Worm (Caenorhabditis elegans) whole organism, L2 larva: Measurements from ENCODE around the gene cyp-34A5.

ENCODE experiments used
- R02D3.7 ChIP-seq: fragments of 150-350 bp; optimal IDR thresholded peaks from 2 replicates; lab custom pipeline; 2014; ENCODE audit warnings: missing biosample characterization, missing genetic modification characterization
- aly-2 ChIP-seq: fragments of 150-350 bp; optimal IDR thresholded peaks from 2 replicates; lab custom pipeline; 2014; ENCODE audit warnings: missing biosample characterization, missing genetic modification characterization
- ama-1 ChIP-seq: fragments of 150-350 bp; optimal IDR thresholded peaks from 2 replicates; lab custom pipeline; 2018; ENCODE audit warnings: inconsistent platforms
- elt-3 ChIP-seq: sonication (generic microtip); optimal IDR thresholded peaks from 2 replicates; lab custom pipeline; 2017; ENCODE audit warnings: missing biosample characterization, missing genetic modification characterization
- fos-1 ChIP-seq: fragments of 150-350 bp; optimal IDR thresholded peaks from 2 replicates; lab custom pipeline; 2014; ENCODE audit warnings: missing biosample characterization, missing genetic modification characterization
- lin-39 ChIP-seq: fragments of 150-350 bp; optimal IDR thresholded peaks from 2 replicates; lab custom pipeline; 2014; ENCODE audit warnings: missing biosample characterization, missing genetic modification reagents, missing genetic modification characterization
- mbf-1 ChIP-seq: sonication (generic microtip); optimal IDR thresholded peaks from 2 replicates; lab custom pipeline; 2017; ENCODE audit warnings: missing biosample characterization, missing genetic modification characterization
- mdl-1 ChIP-seq, 2 experiments: fragments of 150-350 bp in 1 of 2; sonication (generic microtip) in 1 of 2; optimal IDR thresholded peaks; 2 replicates each; lab custom pipeline; 2017; ENCODE audit warnings: missing biosample characterization in 2 of 2, missing genetic modification characterization in 2 of 2
- nhr-12 ChIP-seq: fragments of 150-350 bp; optimal IDR thresholded peaks from 2 replicates; lab custom pipeline; 2014; ENCODE audit warnings: missing biosample characterization, missing genetic modification characterization
- nhr-237 ChIP-seq: fragments of 150-350 bp; optimal IDR thresholded peaks from 2 replicates; lab custom pipeline; 2014; ENCODE audit warnings: missing biosample characterization, missing genetic modification characterization
- nhr-25 ChIP-seq: fragments of 150-350 bp; sonication (generic microtip); optimal IDR thresholded peaks from 3 replicates; lab custom pipeline; 2014; ENCODE audit warnings: missing biosample characterization, missing genetic modification characterization
- unc-62 ChIP-seq: fragments of 150-350 bp; optimal IDR thresholded peaks from 2 replicates; lab custom pipeline; 2014; ENCODE audit warnings: missing biosample characterization, missing genetic modification reagents, missing genetic modification characterization
- ztf-11 ChIP-seq: sonication (generic microtip); optimal IDR thresholded peaks from 2 replicates; lab custom pipeline; 2017; ENCODE audit warnings: missing biosample characterization, missing genetic modification characterization

- no peak for TF ChIP-seq ztf-11 (tag; lab: Kevin White, UChicago)
- no peak for TF ChIP-seq nhr-237 (tag; lab: Kevin White, UChicago)
- TF ChIP-seq ama-1 = no peak
- TF ChIP-seq elt-3 = no peak
- TF ChIP-seq nhr-25 (tag; lab: Kevin White, UChicago) = no peak
- TF ChIP-seq nhr-12 (tag; lab: Kevin White, UChicago) = no peak
- no peak for TF ChIP-seq aly-2 (tag; lab: Kevin White, UChicago)
- TF ChIP-seq fos-1 (tag; lab: Kevin White, UChicago) = no peak
- TF ChIP-seq unc-62 = no peak
- TF ChIP-seq mdl-1 (tag; optimal IDR thresholded peaks at IDR 0.05; lab: Kevin White, UChicago) = no peak
- no peak for TF ChIP-seq lin-39 (tag; lab: Kevin White, UChicago)
- TF ChIP-seq R02D3.7 = no peak
- TF ChIP-seq mbf-1 = no peak
Measured at ce11 chrV:3987616-3988015, 30.1 kb upstream of the cyp-34A5 start, which contains the start of gene nlp-28.
